Worm (Caenorhabditis elegans) whole organism, dauer: Measurements from ENCODE around the gene Y53G8AR.6.
"Not testable (repeated sequence)": the region's sequence is repeated elsewhere in the genome, so short reads cannot be mapped to it uniquely, and the experiment has no call there.

Source experiments
- unc-62 ChIP-seq: sonication (generic microtip); optimal IDR thresholded peaks from 2 replicates; lab custom pipeline; 2017; ENCODE audit warnings: missing biosample characterization, missing genetic modification reagents, missing genetic modification characterization

Gene Y53G8AR.6

DNA sequence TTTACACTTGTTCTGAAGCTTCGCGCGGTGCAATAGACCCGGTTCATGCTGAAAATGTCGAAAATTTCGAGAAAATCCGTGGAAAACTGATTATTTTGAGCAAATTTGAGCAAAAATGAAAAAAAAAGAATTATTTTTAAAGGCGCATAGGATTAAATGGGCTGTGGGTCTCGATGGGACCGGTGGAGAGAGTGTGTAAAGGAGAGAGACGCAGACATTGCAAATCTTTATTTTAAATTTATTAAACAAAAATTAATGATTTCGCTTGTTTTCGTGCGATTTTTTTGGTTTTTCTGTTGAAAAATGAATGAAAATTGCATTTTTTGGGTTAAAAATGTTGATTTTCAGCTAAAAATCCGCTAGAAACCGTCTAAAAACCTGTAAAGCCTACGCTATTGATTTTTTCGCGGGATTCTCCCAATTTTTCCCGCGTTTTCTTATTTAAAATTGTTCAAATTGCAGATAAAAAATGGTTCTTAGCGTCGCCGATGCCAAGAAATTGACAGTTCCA is at the start of gene Y53G8AR.6, which contains the start of gene Y53G8AR.8:
TSS of gene Y53G8AR.6 (plus strand) at position 461 of the 511 bp plus-strand sequence.
TSS of gene Y53G8AR.8 (minus strand) at position 48 of the 511 bp plus-strand sequence.
- no peak for TF ChIP-seq unc-62

- no peak for TF ChIP-seq unc-62
These were observed 46.1 kb upstream of the Y53G8AR.6 start, which contains the start of gene nduf-9 for ce11 chrIII:3248307-3249037. Gene nduf-9 (minus strand): TSS chrIII:3248575.

ce11 chrIII:3249038-3249420 is 45.5 kb upstream of the Y53G8AR.6 start:
- TF ChIP-seq unc-62 = no peak

DNA sequence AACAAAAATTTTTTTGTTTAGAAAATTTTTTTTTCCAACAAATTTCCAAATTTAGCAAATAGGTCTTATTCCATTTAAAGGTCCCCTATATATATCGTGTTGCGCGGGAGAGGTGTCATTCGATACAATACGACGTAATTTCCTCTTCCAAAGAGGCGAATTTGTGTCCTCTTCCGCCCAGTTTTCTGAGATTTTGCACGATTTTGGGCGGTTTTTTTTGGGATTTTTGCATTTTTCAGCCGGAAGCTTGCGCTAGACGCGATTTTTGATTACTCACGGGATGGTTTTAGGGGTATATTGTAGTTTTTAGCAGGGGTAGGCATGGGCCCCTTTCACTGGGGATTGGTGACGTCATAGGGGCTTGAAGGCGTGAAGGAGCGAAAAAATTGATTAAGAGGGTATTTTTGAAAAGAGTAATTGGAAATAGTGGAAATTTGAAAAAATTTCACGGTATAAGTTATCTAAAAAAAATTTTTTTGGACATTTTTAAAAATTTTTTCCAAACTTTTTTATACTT is 43.9 kb upstream of the Y53G8AR.6 start, which contains the start of gene Y53G8AL.4:
TSS of gene Y53G8AL.4 (minus strand) at position 51 of the 517 bp plus-strand sequence.
- no peak for TF ChIP-seq unc-62

DNA sequence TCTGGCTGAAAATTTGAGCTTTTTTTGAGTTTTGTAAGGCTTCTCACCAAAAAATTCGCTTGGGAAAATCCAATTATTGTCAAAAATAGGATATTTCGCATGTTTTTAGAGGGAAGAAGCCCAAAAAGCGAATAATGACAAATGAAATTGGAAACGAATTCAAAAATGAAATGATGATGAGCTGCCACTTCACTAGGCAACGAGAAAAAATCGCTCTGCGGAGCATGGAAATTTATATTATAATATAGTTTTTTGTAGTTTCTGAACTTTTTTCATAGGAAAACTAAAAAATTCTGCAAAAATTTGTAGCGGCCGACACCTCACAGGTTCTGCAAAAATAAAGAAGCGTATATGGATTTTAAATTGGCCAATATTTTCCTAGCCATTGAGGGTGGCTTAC is 41.5 kb upstream of the Y53G8AR.6 start, which contains the start of gene Y53G8AL.3:
TSS of gene Y53G8AL.3 (minus strand) at position 101 of the 400 bp plus-strand sequence.
- TF ChIP-seq unc-62 = no peak

DNA sequence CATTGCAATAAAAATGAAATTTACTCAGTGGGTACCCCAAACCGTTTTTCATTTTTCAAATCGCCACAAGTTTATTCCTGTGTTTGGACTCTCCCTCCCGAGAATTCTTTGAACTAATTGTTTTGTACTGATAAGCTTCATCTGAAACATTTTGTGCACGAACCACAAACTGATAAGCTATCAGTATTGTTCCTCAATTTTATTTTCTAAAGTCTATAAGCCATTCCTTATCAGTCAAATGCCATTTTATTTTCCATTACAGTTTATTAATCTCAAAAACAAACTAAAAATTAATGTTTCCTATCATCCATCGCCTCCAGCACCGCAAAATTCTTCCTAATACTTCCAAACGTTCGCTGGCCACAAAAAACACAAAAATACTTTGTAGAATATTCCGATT is 40.8 kb upstream of the Y53G8AR.6 start:
- no peak for TF ChIP-seq unc-62

DNA sequence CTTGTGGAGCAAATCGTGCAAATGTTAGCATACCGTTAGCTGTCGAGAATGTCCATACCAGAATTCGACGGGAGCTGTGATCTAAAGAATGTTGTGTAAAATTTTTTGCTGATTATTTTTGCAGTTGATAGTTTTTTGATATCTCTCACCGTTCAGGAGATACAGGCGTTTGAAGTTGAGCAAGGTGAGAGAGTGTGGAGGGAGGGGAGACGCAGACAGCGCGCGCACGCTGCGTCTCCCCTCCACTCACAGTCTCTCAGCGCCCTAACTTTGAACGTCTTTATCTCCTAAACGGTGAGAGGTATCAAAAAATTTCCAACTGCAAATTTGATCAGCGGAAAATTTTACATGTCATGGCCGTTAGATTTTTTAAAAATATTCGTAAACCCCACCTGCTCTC is 39.5 kb upstream of the Y53G8AR.6 start:
- no peak for TF ChIP-seq unc-62

DNA sequence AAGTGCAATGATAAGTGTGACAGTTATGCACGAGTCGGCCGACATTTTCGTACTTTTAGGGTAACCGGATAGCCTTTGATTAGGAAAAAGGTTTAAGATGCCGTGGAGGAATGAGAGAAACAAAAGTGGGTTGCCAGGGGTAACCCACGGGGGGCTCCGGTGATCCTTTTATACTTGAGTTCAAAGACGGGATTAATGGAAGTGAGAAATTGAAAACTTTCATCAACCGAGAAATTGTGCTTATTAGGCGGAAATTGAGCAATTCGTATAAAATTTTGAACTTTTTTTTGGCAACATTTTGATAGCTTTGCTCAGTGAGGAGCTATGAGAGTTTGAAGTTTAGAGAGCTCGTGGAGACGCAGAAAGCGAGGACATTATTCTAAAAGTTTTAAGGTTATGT is 39.0 kb upstream of the Y53G8AR.6 start, which contains the start of gene Y53G8AM.4:
TSS of gene Y53G8AM.4 (minus strand) at position 101 of the 400 bp plus-strand sequence.
- no peak for TF ChIP-seq unc-62

DNA sequence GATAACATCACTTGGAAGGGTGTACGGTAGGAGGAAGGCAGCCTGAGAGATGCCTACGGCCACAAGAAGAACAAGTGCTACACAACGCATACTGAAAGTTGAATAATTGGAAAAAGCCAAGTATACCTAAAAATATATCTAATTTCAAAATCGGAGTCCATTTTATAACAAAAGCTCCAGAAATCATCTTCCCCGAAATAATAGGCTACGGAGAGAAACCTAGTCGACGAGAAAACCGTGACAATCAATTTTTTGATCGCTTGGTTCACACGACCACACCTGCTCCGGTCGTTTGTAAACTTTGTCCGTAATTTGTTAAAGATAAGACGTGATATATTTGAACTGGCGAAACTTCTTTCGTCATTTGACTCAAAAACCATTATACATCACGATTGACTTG is 36.2 kb upstream of the Y53G8AR.6 start, which contains the start of gene nspg-7.2:
TSS of gene nspg-7.2 (minus strand) at position 101 of the 400 bp plus-strand sequence.
- no peak for TF ChIP-seq unc-62

DNA sequence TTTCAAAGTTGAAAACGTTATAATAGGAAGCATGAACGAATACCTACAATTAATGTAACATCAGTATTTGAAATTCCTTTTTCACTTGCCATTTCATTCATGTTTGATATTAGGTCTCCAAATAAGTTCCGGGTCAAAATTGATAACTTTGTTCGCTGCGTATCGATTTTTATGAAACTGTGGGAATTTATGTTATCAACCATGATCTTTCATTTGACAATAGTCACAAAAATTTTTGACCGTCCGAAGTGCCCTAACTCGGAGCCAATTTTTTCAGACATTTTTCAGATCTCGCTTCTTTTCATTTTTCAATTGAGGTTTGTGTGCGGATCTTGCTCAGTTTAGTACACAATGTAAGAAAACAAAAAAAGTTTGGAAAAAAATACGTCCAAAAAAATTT is 34.9 kb upstream of the Y53G8AR.6 start, which contains the start of gene Y53G8AM.6:
TSS of gene Y53G8AM.6 (minus strand) at position 101 of the 400 bp plus-strand sequence.
- TF ChIP-seq unc-62 = not testable (repeated sequence)

DNA sequence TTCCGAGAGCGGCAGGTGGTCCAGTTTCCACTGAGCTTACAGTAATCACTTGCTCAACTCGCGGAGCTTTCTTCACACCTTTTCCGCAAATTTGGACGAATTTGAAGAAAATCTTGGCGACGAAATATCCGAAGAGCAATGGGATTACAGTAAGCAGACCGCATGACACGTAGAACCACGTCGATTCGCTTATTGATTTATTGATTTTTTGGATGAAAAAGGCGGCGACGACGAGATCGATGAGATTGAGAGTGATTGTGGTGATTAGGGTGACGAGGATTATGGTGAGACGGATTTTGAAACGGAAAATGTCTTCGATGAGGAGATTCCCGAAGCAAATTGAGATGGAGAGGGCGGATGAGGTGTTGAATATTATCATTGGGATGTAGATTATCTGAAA is 30.8 kb upstream of the Y53G8AR.6 start:
- TF ChIP-seq unc-62 = no peak

DNA sequence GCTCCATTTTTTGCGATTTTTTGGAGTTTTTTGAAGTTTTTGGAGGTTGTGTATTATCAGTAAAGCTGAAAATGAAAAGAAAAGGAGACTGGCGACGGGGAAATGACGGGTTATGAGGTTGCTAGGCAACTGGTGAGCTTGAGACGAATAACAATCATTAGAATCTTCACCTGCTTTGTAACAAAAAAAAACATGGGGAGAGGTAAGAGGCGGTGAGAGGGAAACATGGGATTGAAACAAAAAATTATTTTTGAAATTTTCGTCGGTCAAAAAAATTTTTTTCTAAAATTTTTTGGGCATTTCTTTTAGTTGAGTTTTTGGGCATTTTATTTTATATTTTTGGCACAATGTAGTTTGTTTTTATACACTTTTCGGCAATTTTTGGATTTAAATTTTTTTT is 27.9 kb upstream of the Y53G8AR.6 start, which contains the start of gene Y53G8AM.7:
TSS of gene Y53G8AM.7 (minus strand) at position 101 of the 400 bp plus-strand sequence.
- no peak for TF ChIP-seq unc-62

DNA sequence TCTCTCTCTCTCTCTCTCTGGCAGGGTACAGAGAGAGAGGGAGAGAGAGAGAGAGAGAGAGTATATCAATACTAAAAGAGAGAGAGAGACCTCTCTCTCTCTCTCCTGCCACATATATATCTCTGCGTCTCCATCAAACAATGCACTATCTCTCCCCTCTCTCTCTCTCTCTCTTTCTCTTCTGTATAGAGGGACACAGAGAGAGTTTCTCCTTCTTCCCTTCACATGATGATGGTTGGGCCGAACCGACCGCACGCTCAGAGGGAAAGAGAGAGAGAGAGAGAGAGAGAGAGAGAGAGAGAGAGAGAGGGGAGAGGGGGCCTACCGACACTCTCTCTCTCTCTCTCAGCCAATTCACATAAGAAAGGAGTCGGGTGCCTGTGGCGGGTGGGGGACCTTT is 22.9 kb upstream of the Y53G8AR.6 start:
- no peak for TF ChIP-seq unc-62

DNA sequence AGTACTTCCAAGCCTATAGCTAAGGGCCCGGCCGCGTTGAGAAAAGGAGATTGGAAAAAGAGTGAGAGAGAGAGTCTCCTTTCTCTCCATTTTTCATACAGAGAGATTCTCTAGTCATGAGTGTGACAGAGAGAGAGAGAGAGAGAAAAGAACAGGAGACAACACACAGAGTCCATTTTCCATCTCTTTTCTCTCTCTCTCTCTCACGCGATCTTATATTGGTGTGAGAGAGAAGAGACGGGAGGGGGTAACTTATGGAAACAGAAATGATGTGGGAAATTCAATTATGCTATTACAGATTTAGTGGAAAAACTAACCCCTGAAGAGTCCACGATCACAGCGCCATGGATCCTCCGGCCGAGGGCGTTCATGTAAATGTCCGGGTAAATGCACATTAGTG is 21.4 kb upstream of the Y53G8AR.6 start:
- no peak for TF ChIP-seq unc-62

DNA sequence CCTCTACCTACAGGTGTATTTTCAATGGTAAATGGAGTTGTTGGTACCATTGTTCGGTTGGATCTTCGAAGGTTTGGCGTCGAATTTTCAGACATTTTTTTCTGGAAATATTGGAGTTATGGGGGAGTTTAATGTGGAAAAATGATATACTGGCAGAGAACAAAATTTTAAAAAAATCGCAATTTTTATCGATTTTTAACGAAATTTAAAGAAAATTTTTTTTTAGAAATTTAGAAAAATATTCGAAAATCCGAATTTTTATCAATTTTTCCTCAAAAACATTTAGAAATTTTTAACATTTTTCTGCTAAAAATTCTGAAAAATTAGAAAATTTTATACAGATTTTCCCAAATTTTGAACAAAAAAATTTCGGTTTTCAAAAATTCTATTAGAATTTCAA is 15.9 kb upstream of the Y53G8AR.6 start, which contains the start of gene Y53G8AM.8:
TSS of gene Y53G8AM.8 (minus strand) at position 101 of the 400 bp plus-strand sequence.
- no peak for TF ChIP-seq unc-62

ce11 chrIII:3279304-3279703 is 15.2 kb upstream of the Y53G8AR.6 start:
- no peak for TF ChIP-seq unc-62

ce11 chrIII:3281860-3282358 is 12.6 kb upstream of the Y53G8AR.6 start, which contains the start of gene mfsd-8:
Gene mfsd-8 (plus strand): TSS chrIII:3282308.
- TF ChIP-seq unc-62 = no peak
